Worm (Caenorhabditis elegans) whole organism, L4 larva: ENCODE results near the gene C49C8.3.

Experiments
- F10B5.3 ChIP-seq: sonication (generic microtip); optimal IDR thresholded peaks from 2 replicates; lab custom pipeline; 2016; ENCODE audit warnings: mild to moderate bottlenecking, missing genetic modification characterization, missing compliant biosample characterization
- F44E2.7 ChIP-seq: fragments of 200-800 bp; sonication (Bioruptor generic); IDR thresholded peaks from 2 replicates; pipeline ENCODE4 v2.1.2; 2022; ENCODE audit warnings: missing genetic modification characterization, missing compliant biosample characterization
- F49E8.2 ChIP-seq: sonication (generic microtip); optimal IDR thresholded peaks from 2 replicates; lab custom pipeline; 2016; ENCODE audit warnings: missing compliant biosample characterization, mild to moderate bottlenecking, missing genetic modification characterization, borderline replicate concordance
- T26A8.4 ChIP-seq: fragments of 200-800 bp; sonication (Bioruptor generic); IDR thresholded peaks from 2 replicates; pipeline ENCODE4 v1.3.6; 2022; ENCODE audit warnings: missing genetic modification characterization, missing compliant biosample characterization
- Y105C5A.15 ChIP-seq: fragments of 200-800 bp; sonication (Bioruptor generic); IDR thresholded peaks from 2 replicates; pipeline ENCODE4 v1.3.6; 2022; ENCODE audit warnings: missing genetic modification characterization, missing compliant biosample characterization
- Y48G9A.11 ChIP-seq: fragments of 200-800 bp; sonication (Bioruptor generic); IDR thresholded peaks from 2 replicates; pipeline ENCODE4 v1.3.6; 2022; ENCODE audit warnings: missing genetic modification reagents, missing genetic modification characterization, missing compliant biosample characterization
- Y5F2A.4 ChIP-seq: fragments of 200-800 bp; sonication (Bioruptor generic); optimal IDR thresholded peaks from 2 replicates; lab custom pipeline; 2018; ENCODE audit warnings: mild to moderate bottlenecking, missing genetic modification characterization, missing compliant biosample characterization
- aha-1 ChIP-seq: fragments of 150-350 bp; peaks from one replicate; lab custom pipeline; 2014; ENCODE audit warnings: missing biosample characterization, missing genetic modification characterization
- aly-2 ChIP-seq: sonication (generic microtip); optimal IDR thresholded peaks from 2 replicates; lab custom pipeline; 2018; ENCODE audit warnings: missing biosample characterization, missing genetic modification characterization
- ama-1 ChIP-seq: fragments of 150-350 bp; optimal IDR thresholded peaks from 2 replicates; lab custom pipeline; 2014; ENCODE audit warnings: inconsistent platforms, mixed read lengths
- ceh-28 ChIP-seq: fragments of 150-350 bp; optimal IDR thresholded peaks from 2 replicates; lab custom pipeline; 2014; ENCODE audit warnings: missing biosample characterization, missing genetic modification reagents, missing genetic modification characterization
- ceh-32 ChIP-seq: sonication (generic microtip); optimal IDR thresholded peaks from 2 replicates; lab custom pipeline; 2016; ENCODE audit warnings: mild to moderate bottlenecking, missing genetic modification characterization, missing compliant biosample characterization; ENCODE audit not compliant: poor library complexity
- ctbp-1 ChIP-seq: fragments of 200-800 bp; sonication (Bioruptor generic); IDR thresholded peaks from 2 replicates; pipeline ENCODE4 v1.3.6; 2022; ENCODE audit warnings: missing genetic modification reagents, missing genetic modification characterization, missing compliant biosample characterization
- daf-16 ChIP-seq, 3 experiments: sonication (generic microtip); optimal IDR thresholded peaks; 2 replicates each; lab custom pipeline; 2016 to 2017; ENCODE audit warnings: missing genetic modification characterization in 3 of 3, missing genetic modification reagents in 3 of 3, mild to moderate bottlenecking in 2 of 3, missing compliant biosample characterization in 2 of 3, missing biosample characterization in 1 of 3, moderate library complexity in 1 of 3
- daf-8 ChIP-seq: fragments of 200-800 bp; sonication (Bioruptor generic); IDR thresholded peaks from 2 replicates; pipeline ENCODE4 v1.3.6; 2022; ENCODE audit warnings: missing genetic modification characterization, missing compliant biosample characterization
- dmd-8 ChIP-seq: fragments of 200-800 bp; sonication (Bioruptor generic); IDR thresholded peaks from 2 replicates; pipeline ENCODE4 v1.3.6; 2022; ENCODE audit warnings: missing genetic modification characterization, missing compliant biosample characterization
- dpl-1 ChIP-seq: fragments of 150-350 bp; optimal IDR thresholded peaks from 2 replicates; lab custom pipeline; 2014; ENCODE audit warnings: missing biosample characterization, missing genetic modification reagents, missing genetic modification characterization
- duxl-1 ChIP-seq: sonication (generic microtip); optimal IDR thresholded peaks from 2 replicates; lab custom pipeline; 2016; ENCODE audit warnings: mild to moderate bottlenecking, missing genetic modification characterization, moderate library complexity, missing compliant biosample characterization; ENCODE audit not compliant: poor library complexity
- egl-27 ChIP-seq: sonication (generic microtip); optimal IDR thresholded peaks from 3 replicates; lab custom pipeline; 2017; ENCODE audit warnings: missing biosample characterization, missing genetic modification reagents, missing genetic modification characterization
- hif-1 ChIP-seq, 2 experiments: sonication (generic microtip); optimal IDR thresholded peaks; 2 replicates each; lab custom pipeline; 2016 to 2017; ENCODE audit warnings: missing compliant biosample characterization in 2 of 2, missing genetic modification characterization in 2 of 2, missing genetic modification reagents in 2 of 2, missing genotype in 2 of 2, mild to moderate bottlenecking in 1 of 2
- lim-7 ChIP-seq: fragments of 200-800 bp; sonication (Bioruptor generic); IDR thresholded peaks from 2 replicates; pipeline ENCODE4 v1.3.6; 2022; ENCODE audit warnings: missing genetic modification characterization, missing compliant biosample characterization
- lin-1 ChIP-seq: fragments of 200-800 bp; sonication (Bioruptor generic); IDR thresholded peaks from 2 replicates; pipeline ENCODE4 v1.3.6; 2022; ENCODE audit warnings: missing genetic modification reagents, missing genetic modification characterization, missing compliant biosample characterization
- lin-13 ChIP-seq: fragments of 150-350 bp; optimal IDR thresholded peaks from 2 replicates; lab custom pipeline; 2014; ENCODE audit warnings: missing biosample characterization, missing genetic modification reagents, missing genetic modification characterization
- lin-29 ChIP-seq: fragments of 200-800 bp; sonication (Bioruptor generic); IDR thresholded peaks from 2 replicates; pipeline ENCODE4 v1.3.6; 2022; ENCODE audit warnings: missing genetic modification reagents, missing genetic modification characterization, missing compliant biosample characterization
- lir-3 ChIP-seq: sonication (generic microtip); optimal IDR thresholded peaks from 2 replicates; lab custom pipeline; 2016; ENCODE audit warnings: mild to moderate bottlenecking, missing genetic modification characterization, missing compliant biosample characterization
- madf-5 ChIP-seq, 2 experiments: fragments of 200-800 bp; sonication (Bioruptor generic); IDR thresholded peaks; 2 replicates each; pipeline ENCODE4 v1.3.6; 2022; ENCODE audit warnings: missing compliant biosample characterization in 2 of 2, missing genetic modification characterization in 2 of 2
- mes-2 ChIP-seq: sonication (generic microtip); optimal IDR thresholded peaks from 2 replicates; lab custom pipeline; 2016; ENCODE audit warnings: missing genotype, mild to moderate bottlenecking, missing genetic modification characterization, missing compliant biosample characterization; ENCODE audit not compliant: poor library complexity, severe bottlenecking
- mxl-2 ChIP-seq: fragments of 200-800 bp; sonication (Bioruptor generic); conservative IDR thresholded peaks from 2 replicates; pipeline ENCODE4 v1.3.6; 2022; ENCODE audit warnings: missing genetic modification reagents, missing genetic modification characterization, missing compliant biosample characterization
- mxl-3 ChIP-seq: fragments of 200-800 bp; sonication (Bioruptor generic); optimal IDR thresholded peaks from 2 replicates; lab custom pipeline; 2018; ENCODE audit warnings: mild to moderate bottlenecking, missing genetic modification characterization, missing compliant biosample characterization
- nhr-11 ChIP-seq: fragments of 150-350 bp; optimal IDR thresholded peaks from 2 replicates; lab custom pipeline; 2014; ENCODE audit warnings: missing biosample characterization, missing genetic modification characterization
- nhr-111 ChIP-seq: fragments of 200-800 bp; sonication (Bioruptor generic); optimal IDR thresholded peaks from 2 replicates; lab custom pipeline; 2018; ENCODE audit warnings: mild to moderate bottlenecking, missing genetic modification characterization, missing compliant biosample characterization
- nhr-41 ChIP-seq: fragments of 200-800 bp; sonication (Bioruptor generic); IDR thresholded peaks from 2 replicates; pipeline ENCODE4 v1.3.6; 2022; ENCODE audit warnings: missing genetic modification reagents, missing genetic modification characterization, missing compliant biosample characterization
- nhr-42 ChIP-seq: fragments of 200-800 bp; sonication (Bioruptor generic); IDR thresholded peaks from 2 replicates; pipeline ENCODE4 v1.3.6; 2022; ENCODE audit warnings: missing genetic modification characterization, missing compliant biosample characterization
- nhr-6 ChIP-seq: fragments of 150-350 bp; optimal IDR thresholded peaks from 2 replicates; lab custom pipeline; 2014; ENCODE audit warnings: missing biosample characterization, missing genetic modification characterization
- nhr-76 ChIP-seq: fragments of 150-350 bp; optimal IDR thresholded peaks from 2 replicates; lab custom pipeline; 2014; ENCODE audit warnings: missing biosample characterization, missing genetic modification characterization
- pha-4 ChIP-seq, 2 experiments: fragments of 150-350 bp in 1 of 2; fragments of 200-800 bp in 1 of 2; sonication (Bioruptor generic) in 1 of 2; IDR thresholded peaks in 1 of 2; optimal IDR thresholded peaks in 1 of 2; 2 replicates each; pipeline versions ENCODE4 v1.3.6 to Lab custom; 2014 to 2022; ENCODE audit warnings: missing genetic modification characterization in 2 of 2, missing genetic modification reagents in 2 of 2, missing biosample characterization in 1 of 2, missing compliant biosample characterization in 1 of 2
- php-3 ChIP-seq: fragments of 200-800 bp; sonication (Bioruptor generic); IDR thresholded peaks from 2 replicates; pipeline ENCODE4 v1.3.6; 2022; ENCODE audit warnings: missing genetic modification reagents, missing genetic modification characterization, missing compliant biosample characterization
- rbr-2 ChIP-seq: sonication (generic microtip); optimal IDR thresholded peaks from 2 replicates; lab custom pipeline; 2016; ENCODE audit warnings: missing genotype, missing genetic modification characterization, missing compliant biosample characterization
- skn-1 ChIP-seq: fragments of 150-350 bp; optimal IDR thresholded peaks from 2 replicates; lab custom pipeline; 2014; ENCODE audit warnings: missing biosample characterization, missing genetic modification characterization
- snpc-1.2 ChIP-seq: fragments of 200-800 bp; sonication (Bioruptor generic); IDR thresholded peaks from 2 replicates; pipeline ENCODE4 v1.3.6; 2022; ENCODE audit warnings: missing genetic modification reagents, missing genetic modification characterization, missing compliant biosample characterization
- tra-1 ChIP-seq: fragments of 200-800 bp; sonication (Bioruptor generic); IDR thresholded peaks from 2 replicates; pipeline ENCODE4 v1.3.6; 2022; ENCODE audit warnings: missing genetic modification reagents, missing genetic modification characterization, missing compliant biosample characterization
- unc-39 ChIP-seq: sonication (generic microtip); optimal IDR thresholded peaks from 2 replicates; lab custom pipeline; 2017; ENCODE audit warnings: missing biosample characterization, missing genetic modification characterization
- zag-1 ChIP-seq: fragments of 150-350 bp; optimal IDR thresholded peaks from 2 replicates; lab custom pipeline; 2014; ENCODE audit warnings: missing biosample characterization, missing genetic modification characterization
- zfp-2 ChIP-seq: sonication (generic microtip); optimal IDR thresholded peaks from 2 replicates; lab custom pipeline; 2016; ENCODE audit warnings: mild to moderate bottlenecking, missing genetic modification characterization, missing compliant biosample characterization
- ztf-11 ChIP-seq: fragments of 150-350 bp; optimal IDR thresholded peaks from 2 replicates; lab custom pipeline; 2014; ENCODE audit warnings: missing biosample characterization, missing genetic modification characterization
- ztf-7 ChIP-seq: fragments of 150-350 bp; optimal IDR thresholded peaks from 2 replicates; lab custom pipeline; 2014; ENCODE audit warnings: missing biosample characterization, missing genetic modification characterization

The C49C8.3 gene

ce11 chrIV:8620102-8620733, 24.3 kb upstream of the C49C8.3 start, which contains the start of gene lin-49 (continued):
- TF ChIP-seq duxl-1 (tag; lab: Kevin White, UChicago) (no peak), ztf-11 (no peak), snpc-1.2 (no peak), rbr-2 (peak; percentile 56), egl-27 (no peak), daf-16 (GFP tag; optimal IDR thresholded peaks at IDR 0.05; lab: Kevin White, UChicago) (peak in 1 of 2 experiments; percentile 79), daf-16 (tag; optimal IDR thresholded peaks at IDR 0.05; lab: Kevin White, UChicago) (peak; percentile 80), Y105C5A.15 (GFP tag; lab: Robert Waterston, UW) (no peak), F44E2.7 (GFP tag; lab: Robert Waterston, UW) (no peak), lin-13 (GFP tag; lab: Kevin White, UChicago) (peak; percentile 47), Y5F2A.4 (no peak), php-3 (GFP tag; lab: Robert Waterston, UW) (no peak), lim-7 (no peak), ceh-28 (tag; lab: Kevin White, UChicago) (no peak), pha-4 (GFP tag; IDR thresholded peaks at IDR 0.05; lab: Robert Waterston, UW) (no peak), pha-4 (tag; optimal IDR thresholded peaks at IDR 0.05; lab: Kevin White, UChicago) (peak; percentile 65), nhr-42 (GFP tag; lab: Robert Waterston, UW) (no peak), aly-2 (tag; lab: Kevin White, UChicago) (no peak), mxl-2 (no peak), madf-5 (GFP tag; IDR thresholded peaks at IDR 0.05; lab: Robert Waterston, UW) (no peak), zag-1 (tag; lab: Kevin White, UChicago) (no peak), skn-1 (tag; lab: Kevin White, UChicago) (no peak), nhr-11 (tag; lab: Kevin White, UChicago) (peak; percentile 7), ceh-32 (no peak), daf-8 (GFP tag; lab: Robert Waterston, UW) (no peak), aha-1 (tag; lab: Kevin White, UChicago) (no peak), dmd-8 (GFP tag; lab: Robert Waterston, UW) (no peak), F49E8.2 (no peak), nhr-6 (tag; lab: Kevin White, UChicago) (peak; percentile 76), F10B5.3 (no peak), Y48G9A.11 (GFP tag; lab: Robert Waterston, UW) (no peak), mxl-3 (GFP tag; lab: Kevin White, UChicago) (peak; percentile 68), nhr-111 (GFP tag; lab: Kevin White, UChicago) (no peak), T26A8.4 (no peak), ztf-7 (tag; lab: Kevin White, UChicago) (peak; percentile 15), unc-39 (tag; lab: Kevin White, UChicago) (no peak), lin-1 (GFP tag; lab: Robert Waterston, UW) (no peak; the same call in 1 of the 2 replicates), hif-1 (tag; optimal IDR thresholded peaks at IDR 0.05; lab: Kevin White, UChicago) (peak in 1 of 2 experiments; percentile 38), dpl-1 (GFP tag; lab: Kevin White, UChicago) (peak; percentile 40), mes-2 (tag; lab: Kevin White, UChicago) (peak; percentile 67), ama-1 (no peak), nhr-41 (no peak), tra-1 (no peak), lin-29 (GFP tag; lab: Robert Waterston, UW) (no peak), nhr-76 (no peak), ctbp-1 (GFP tag; lab: Robert Waterston, UW) (0 out of 2 replicates have a peak, but pooled peaks have one; percentile 42), lir-3 (tag; lab: Kevin White, UChicago) (no peak), zfp-2 (tag; lab: Kevin White, UChicago) (no peak)
